Fruit fly (Drosophila melanogaster) whole organism, embryonic: ENCODE measurements around the gene Gdh.
A peak's percentile ranks its signal among the peaks of the same experiment; 100 is the strongest.

Experiments
- Abd-B ChIP-seq: fragments of 200-800 bp; sonication (Bioruptor generic); optimal IDR thresholded peaks from 2 replicates; lab custom pipeline; 2018; ENCODE audit warnings: missing biosample characterization, mild to moderate bottlenecking, missing genetic modification characterization, moderate library complexity
- BEAF-32 ChIP-seq: fragments of 200-800 bp; sonication (Bioruptor generic); optimal IDR thresholded peaks from 3 replicates; lab custom pipeline; 2017; ENCODE audit warnings: missing biosample characterization, missing genetic modification characterization, mild to moderate bottlenecking, moderate library complexity, missing genetic modification reagents
- CG10979 ChIP-seq: fragments of 200-800 bp; sonication (Bioruptor generic); optimal IDR thresholded peaks from 2 replicates; lab custom pipeline; 2018; ENCODE audit warnings: missing biosample characterization, mild to moderate bottlenecking, missing genetic modification characterization, moderate library complexity
- CG11085 ChIP-seq: fragments of 200-800 bp; sonication (Bioruptor generic); IDR thresholded peaks from 2 replicates; pipeline ENCODE4 v1.3.6; 2022; ENCODE audit warnings: missing biosample characterization, missing genetic modification characterization
- CG12659 ChIP-seq: fragments of 200-800 bp; sonication (Bioruptor generic); optimal IDR thresholded peaks from 3 replicates; lab custom pipeline; 2017; ENCODE audit warnings: mild to moderate bottlenecking, missing biosample characterization, missing genetic modification reagents, missing genetic modification characterization
- CG15073 ChIP-seq: fragments of 200-800 bp; sonication (Bioruptor generic); optimal IDR thresholded peaks from 2 replicates; lab custom pipeline; 2016; ENCODE audit warnings: missing biosample characterization, missing genetic modification characterization
- CG15514 ChIP-seq: fragments of 200-800 bp; sonication (Bioruptor generic); optimal IDR thresholded peaks from 3 replicates; lab custom pipeline; 2017; ENCODE audit warnings: missing biosample characterization, missing genetic modification characterization, mild to moderate bottlenecking, moderate library complexity, missing genetic modification reagents
- CG18599 ChIP-seq: fragments of 200-800 bp; sonication (Bioruptor generic); optimal IDR thresholded peaks from 3 replicates; lab custom pipeline; 2017; ENCODE audit warnings: missing biosample characterization, missing genetic modification characterization, mild to moderate bottlenecking, moderate library complexity, missing genetic modification reagents
- CG2199 ChIP-seq: fragments of 200-800 bp; sonication (Bioruptor generic); IDR thresholded peaks from 3 replicates; pipeline ENCODE4 v1.3.6; 2022; ENCODE audit warnings: missing biosample characterization, missing genetic modification characterization
- CG31224 ChIP-seq: fragments of 200-800 bp; sonication (Bioruptor generic); IDR thresholded peaks from 2 replicates; pipeline ENCODE4 v1.3.6; 2022; ENCODE audit warnings: missing biosample characterization, missing genetic modification characterization
- CG32532 ChIP-seq: fragments of 200-800 bp; sonication (Bioruptor generic); IDR thresholded peaks from 2 replicates; pipeline ENCODE4 v1.3.6; 2022; ENCODE audit warnings: missing biosample characterization, missing genetic modification characterization
- CG33213 ChIP-seq: fragments of 200-800 bp; sonication (Bioruptor generic); optimal IDR thresholded peaks from 3 replicates; lab custom pipeline; 2016; ENCODE audit warnings: missing biosample characterization, missing genetic modification characterization
- CG6813 ChIP-seq: fragments of 200-800 bp; sonication (Bioruptor generic); optimal IDR thresholded peaks from 2 replicates; lab custom pipeline; 2017; ENCODE audit warnings: missing biosample characterization, missing genetic modification characterization, mild to moderate bottlenecking, moderate library complexity, missing genetic modification reagents
- CG7745 ChIP-seq: fragments of 200-800 bp; sonication (Bioruptor generic); optimal IDR thresholded peaks from 2 replicates; lab custom pipeline; 2018; ENCODE audit warnings: missing biosample characterization, mild to moderate bottlenecking, missing genetic modification characterization, moderate library complexity
- CG7928 ChIP-seq: fragments of 200-800 bp; sonication (Bioruptor generic); optimal IDR thresholded peaks from 2 replicates; lab custom pipeline; 2017; ENCODE audit warnings: missing biosample characterization, mild to moderate bottlenecking, missing genetic modification characterization
- D19B ChIP-seq: fragments of 200-800 bp; sonication (Bioruptor generic); optimal IDR thresholded peaks from 2 replicates; lab custom pipeline; 2017; ENCODE audit warnings: missing biosample characterization, mild to moderate bottlenecking, missing genetic modification characterization
- Doc3 ChIP-seq: fragments of 200-800 bp; sonication (Bioruptor generic); IDR thresholded peaks from 3 replicates; pipeline ENCODE4 v1.3.6; 2022; ENCODE audit warnings: missing biosample characterization, missing genetic modification characterization; ENCODE audit not compliant: partially characterized antibody
- Dp ChIP-seq: fragments of 200-800 bp; sonication (Bioruptor generic); optimal IDR thresholded peaks from 2 replicates; lab custom pipeline; 2018; ENCODE audit warnings: missing biosample characterization, mild to moderate bottlenecking, missing genetic modification characterization, moderate library complexity
- Dref ChIP-seq: fragments of 200-800 bp; sonication (Bioruptor generic); IDR thresholded peaks from 2 replicates; pipeline ENCODE4 v1.3.6; 2022; ENCODE audit warnings: missing biosample characterization, missing genetic modification characterization
- Gug ChIP-seq: fragments of 200-800 bp; sonication (Bioruptor generic); IDR thresholded peaks from 4 replicates; pipeline ENCODE4 v1.3.6; 2022; ENCODE audit warnings: missing biosample characterization, missing genetic modification characterization
- HLH3B ChIP-seq: fragments of 200-800 bp; sonication (Bioruptor generic); IDR thresholded peaks from 2 replicates; pipeline ENCODE4 v1.3.6; 2022; ENCODE audit warnings: missing biosample characterization, missing genetic modification characterization
- Med ChIP-seq: fragments of 200-800 bp; sonication (Bioruptor generic); peaks from one replicate; lab custom pipeline; 2016; ENCODE audit warnings: missing biosample characterization, missing genetic modification characterization, mild to moderate bottlenecking, inconsistent platforms, moderate library complexity
- Nf-YA ChIP-seq: fragments of 200-800 bp; sonication (Bioruptor generic); IDR thresholded peaks from 2 replicates; pipeline ENCODE4 v1.3.6; 2022; ENCODE audit warnings: missing biosample characterization, missing genetic modification characterization
- Oli ChIP-seq: fragments of 200-800 bp; sonication (Bioruptor generic); optimal IDR thresholded peaks from 2 replicates; lab custom pipeline; 2018; ENCODE audit warnings: missing biosample characterization, mild to moderate bottlenecking, missing genetic modification characterization, moderate library complexity
- Sry-β ChIP-seq: fragments of 200-800 bp; sonication (Bioruptor generic); optimal IDR thresholded peaks from 2 replicates; lab custom pipeline; 2018; ENCODE audit warnings: missing biosample characterization, mild to moderate bottlenecking, missing genetic modification characterization, moderate library complexity
- Stat92E ChIP-seq, 3 experiments: fragments of >200 bp in 2 of 3; fragments of 200-800 bp in 1 of 3; sonication (Bioruptor generic) in 1 of 3; optimal IDR thresholded peaks; 2 replicates each; lab custom pipeline; 2017 to 2019; ENCODE audit warnings: missing biosample characterization in 3 of 3, missing genetic modification characterization in 3 of 3, mild to moderate bottlenecking in 1 of 3, moderate library complexity in 1 of 3
- Trl ChIP-seq, 3 experiments: fragments of >200 bp in 2 of 3; fragments of 200-800 bp in 1 of 3; sonication (Bioruptor generic) in 1 of 3; optimal IDR thresholded peaks; 2 replicates in 1 of 3; 3 replicates in 2 of 3; lab custom pipeline; 2016 to 2017; ENCODE audit warnings: missing biosample characterization in 1 of 3, missing genetic modification characterization in 1 of 3
- Xbp1 ChIP-seq: fragments of 200-800 bp; sonication (Bioruptor generic); optimal IDR thresholded peaks from 3 replicates; lab custom pipeline; 2016; ENCODE audit warnings: missing biosample characterization, mild to moderate bottlenecking, missing genetic modification characterization
- ase ChIP-seq: fragments of 200-800 bp; sonication (Bioruptor generic); IDR thresholded peaks from 3 replicates; pipeline ENCODE4 v1.3.6; 2022; ENCODE audit warnings: missing biosample characterization, missing genetic modification characterization
- bsh ChIP-seq, 2 experiments: fragments of 200-800 bp; sonication (Bioruptor generic); optimal IDR thresholded peaks; 2 replicates each; lab custom pipeline; 2017 to 2018; ENCODE audit warnings: mild to moderate bottlenecking in 2 of 2, missing biosample characterization in 2 of 2, missing genetic modification characterization in 2 of 2, moderate library complexity in 1 of 2
- cwo ChIP-seq: fragments of 200-800 bp; sonication (Bioruptor generic); optimal IDR thresholded peaks from 3 replicates; lab custom pipeline; 2017; ENCODE audit warnings: missing biosample characterization, missing genetic modification characterization, mild to moderate bottlenecking, moderate library complexity, missing genetic modification reagents
- danr ChIP-seq: fragments of 200-800 bp; sonication (Bioruptor generic); IDR thresholded peaks from 2 replicates; pipeline ENCODE4 v1.3.6; 2022; ENCODE audit warnings: missing biosample characterization, missing genetic modification characterization
- dati ChIP-seq: fragments of 200-800 bp; sonication (Bioruptor generic); IDR thresholded peaks from 2 replicates; pipeline ENCODE4 v1.3.6; 2022; ENCODE audit warnings: missing biosample characterization, missing genetic modification characterization
- dimm ChIP-seq: fragments of 200-800 bp; sonication (Bioruptor generic); IDR thresholded peaks from 2 replicates; pipeline ENCODE4 v1.3.6; 2022; ENCODE audit warnings: missing biosample characterization, missing genetic modification characterization
- gsb-n ChIP-seq: fragments of 200-800 bp; sonication (Bioruptor generic); optimal IDR thresholded peaks from 3 replicates; lab custom pipeline; 2018; ENCODE audit warnings: missing biosample characterization, mild to moderate bottlenecking, missing genetic modification characterization
- insv ChIP-seq, 2 experiments: fragments of 200-800 bp; sonication (Bioruptor generic); optimal IDR thresholded peaks; 3 replicates each; lab custom pipeline; 2016 to 2018; ENCODE audit warnings: missing biosample characterization in 2 of 2, missing genetic modification characterization in 2 of 2
- inv ChIP-seq: fragments of 200-800 bp; sonication (Bioruptor generic); IDR thresholded peaks from 2 replicates; pipeline ENCODE4 v1.3.6; 2022; ENCODE audit warnings: missing biosample characterization, missing genetic modification characterization; ENCODE audit not compliant: partially characterized antibody
- ken ChIP-seq: fragments of 200-800 bp; sonication (Bioruptor generic); IDR thresholded peaks from 3 replicates; pipeline ENCODE4 v1.3.6; 2022; ENCODE audit warnings: missing biosample characterization, missing genetic modification characterization
- kni ChIP-seq: fragments of 200-800 bp; sonication (Bioruptor generic); optimal IDR thresholded peaks from 3 replicates; lab custom pipeline; 2017; ENCODE audit warnings: mild to moderate bottlenecking, missing biosample characterization, missing genetic modification reagents, missing genetic modification characterization
- odd ChIP-seq: fragments of 200-800 bp; sonication (Bioruptor generic); optimal IDR thresholded peaks from 2 replicates; lab custom pipeline; 2017; ENCODE audit warnings: missing biosample characterization, mild to moderate bottlenecking, missing genetic modification characterization
- onecut ChIP-seq: fragments of 200-800 bp; sonication (Bioruptor generic); IDR thresholded peaks from 2 replicates; pipeline ENCODE4 v1.3.6; 2022; ENCODE audit warnings: missing biosample characterization, missing genetic modification characterization
- peb ChIP-seq: fragments of 200-800 bp; sonication (Bioruptor generic); IDR thresholded peaks from 2 replicates; pipeline ENCODE4 v1.3.6; 2022; ENCODE audit warnings: missing biosample characterization, missing genetic modification characterization
- pnt ChIP-seq: fragments of 200-800 bp; sonication (Bioruptor generic); optimal IDR thresholded peaks from 3 replicates; lab custom pipeline; 2016; ENCODE audit warnings: missing biosample characterization, missing genetic modification characterization
- ranshi ChIP-seq: fragments of 200-800 bp; sonication (Bioruptor generic); IDR thresholded peaks from 2 replicates; pipeline ENCODE4 v1.3.6; 2022; ENCODE audit warnings: missing biosample characterization, missing genetic modification characterization
- seq ChIP-seq: fragments of 200-800 bp; sonication (Bioruptor generic); IDR thresholded peaks from 2 replicates; pipeline ENCODE4 v1.3.6; 2022; ENCODE audit warnings: missing biosample characterization, missing genetic modification characterization
- ttk ChIP-seq: fragments of 200-800 bp; sonication (Bioruptor generic); IDR thresholded peaks from 2 replicates; pipeline ENCODE4 v2.1.2; 2022; ENCODE audit warnings: missing biosample characterization, missing genetic modification characterization
- wor ChIP-seq: fragments of 200-800 bp; sonication (Bioruptor generic); IDR thresholded peaks from 2 replicates; pipeline ENCODE4 v1.3.6; 2022; ENCODE audit warnings: missing biosample characterization, missing genetic modification characterization
- zen2 ChIP-seq: fragments of 200-800 bp; sonication (Bioruptor generic); IDR thresholded peaks from 3 replicates; pipeline ENCODE4 v1.3.6; 2022; ENCODE audit warnings: missing biosample characterization, missing genetic modification characterization; ENCODE audit not compliant: partially characterized antibody

Gene Gdh

dm6 chr3R:23986479-23986930 lies 43.6 kb upstream of the Gdh start, which contains the start of the genes CG13603 and CG5902 (continued):
- TF ChIP-seq Sry-β (GFP tag; lab: Kevin White, UChicago) (no peak), pnt (GFP tag; lab: Kevin White, UChicago) (no peak), Nf-YA (no peak), Abd-B (GFP tag; lab: Kevin White, UChicago) (peak; percentile 61), zen2 (peak; percentile 77), BEAF-32 (GFP tag; lab: Kevin White, UChicago) (peak; percentile 84), ttk (GFP tag; lab: Robert Waterston, UW) (no peak), dati (GFP tag; lab: Robert Waterston, UW) (no peak), HLH3B (peak; percentile 48; the same call in 1 of the 2 replicates), Dp (GFP tag; lab: Kevin White, UChicago) (peak; percentile 24), CG15514 (GFP tag; lab: Kevin White, UChicago) (peak; percentile 73), Stat92E (GFP tag; optimal IDR thresholded peaks at IDR 0.05; lab: Kevin White, UChicago) (peak in 1 of 3 experiments; percentile 47), Trl (optimal IDR thresholded peaks at IDR 0.05; lab: Kevin White, UChicago) (no peak), Trl (GFP tag; optimal IDR thresholded peaks at IDR 0.05; lab: Kevin White, UChicago) (peak; percentile 51), Xbp1 (GFP tag; lab: Kevin White, UChicago) (peak; percentile 64), kni (no peak), dimm (GFP tag; lab: Robert Waterston, UW) (no peak), CG32532 (GFP tag; lab: Robert Waterston, UW) (0 out of 2 replicates have a peak, but pooled peaks have one; percentile 11), CG6813 (GFP tag; lab: Kevin White, UChicago) (no peak), CG15073 (no peak), CG18599 (GFP tag; lab: Kevin White, UChicago) (peak; percentile 39), CG11085 (GFP tag; lab: Robert Waterston, UW) (no peak), gsb-n (tag; lab: Kevin White, UChicago) (no peak), inv (GFP tag; lab: Robert Waterston, UW) (peak; percentile 59; the same call in 1 of the 2 replicates), CG31224 (GFP tag; lab: Robert Waterston, UW) (no peak), D19B (GFP tag; lab: Kevin White, UChicago) (no peak), insv (GFP tag; optimal IDR thresholded peaks at IDR 0.05; lab: Kevin White, UChicago) (no peak), CG10979 (tag; lab: Kevin White, UChicago) (peak; percentile 29), Oli (tag; lab: Kevin White, UChicago) (no peak), odd (GFP tag; lab: Kevin White, UChicago) (peak; percentile 25), onecut (peak; percentile 56; the same call in 1 of the 2 replicates), ken (GFP tag; lab: Robert Waterston, UW) (peak; percentile 57; the same call in 1 of the 3 replicates), ranshi (0 out of 2 replicates have a peak, but pooled peaks have one; percentile 6), Doc3 (peak; percentile 66), CG33213 (GFP tag; lab: Kevin White, UChicago) (peak; percentile 64), CG2199 (GFP tag; lab: Robert Waterston, UW) (0 out of 3 replicates have a peak, but pooled peaks have one; percentile 31), wor (GFP tag; lab: Robert Waterston, UW) (no peak), CG7928 (GFP tag; lab: Kevin White, UChicago) (no peak), peb (0 out of 2 replicates have a peak, but pooled peaks have one; percentile 8), CG7745 (tag; lab: Kevin White, UChicago) (no peak), seq (GFP tag; lab: Robert Waterston, UW) (no peak), danr (no peak), bsh (GFP tag; optimal IDR thresholded peaks at IDR 0.05; lab: Kevin White, UChicago) (peak in 1 of 2 experiments; percentile 17), ase (no peak), cwo (no peak), Dref (GFP tag; lab: Robert Waterston, UW) (peak; percentile 93), Gug (GFP tag; lab: Robert Waterston, UW) (peak; percentile 44; the same call in 1 of the 4 replicates), Med (GFP tag; lab: Kevin White, UChicago) (peak; percentile 91), CG12659 (GFP tag; lab: Kevin White, UChicago) (peak; percentile 80)
